Worm (Caenorhabditis elegans): ENCODE measurements around the gene unc-34.

The unc-34 gene

DNA sequence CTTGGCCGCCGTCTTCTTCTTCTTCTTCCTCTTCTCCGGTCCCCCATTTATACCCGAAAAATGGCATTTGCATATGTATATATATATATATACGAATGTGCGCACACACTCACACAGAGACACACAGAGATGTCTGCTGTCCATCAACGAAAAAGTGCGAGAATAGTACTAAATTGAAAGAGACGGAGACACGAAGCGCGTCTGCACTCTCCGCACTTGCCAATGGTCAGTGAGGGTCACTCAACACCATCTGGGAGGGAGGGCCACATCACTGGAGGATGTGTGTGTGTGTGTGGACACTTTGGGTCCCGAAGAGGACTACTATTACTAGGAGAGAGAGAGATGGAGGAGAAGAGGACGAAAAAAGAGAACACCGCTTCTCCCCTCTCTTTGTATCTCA is 7.3 kb upstream of the unc-34 start (continued):
- TF ChIP-seq grh-1 (GFP tag; IDR thresholded peaks at IDR 0.05): 0 out of 2 replicates have a peak, but pooled peaks have one; percentile 19
- TF ChIP-seq nhr-237 (tag; optimal IDR thresholded peaks at IDR 0.05): no peak
- TF ChIP-seq efl-1 (optimal IDR thresholded peaks at IDR 0.05): peak; percentile 55 to 61
- TF ChIP-seq efl-1 (GFP tag; optimal IDR thresholded peaks at IDR 0.05 in 1 of 2): peak; percentile 9 to 92
- peak; percentile 43 for TF ChIP-seq tbx-2 (tag; optimal IDR thresholded peaks at IDR 0.05)
- TF ChIP-seq aha-1 (tag; optimal IDR thresholded peaks at IDR 0.05): no peak
- peak; percentile 15 for TF ChIP-seq ztf-4 (tag; optimal IDR thresholded peaks at IDR 0.05)
- peak in 1 of 2 experiments; percentile 61 for TF ChIP-seq ztf-11 (tag; optimal IDR thresholded peaks at IDR 0.05)
- peak; percentile 78 for TF ChIP-seq mep-1 (tag; optimal IDR thresholded peaks at IDR 0.05)
- TF ChIP-seq zag-1 (tag; optimal IDR thresholded peaks at IDR 0.05): no peak
- peak; percentile 53 for TF ChIP-seq unc-86 (tag; optimal IDR thresholded peaks at IDR 0.05)
- peak in 2 of 3 experiments; percentile 34 to 66 for TF ChIP-seq ceh-82 (tag; optimal IDR thresholded peaks at IDR 0.05)
- TF ChIP-seq nhr-47 (tag; optimal IDR thresholded peaks at IDR 0.05): peak; percentile 62

DNA sequence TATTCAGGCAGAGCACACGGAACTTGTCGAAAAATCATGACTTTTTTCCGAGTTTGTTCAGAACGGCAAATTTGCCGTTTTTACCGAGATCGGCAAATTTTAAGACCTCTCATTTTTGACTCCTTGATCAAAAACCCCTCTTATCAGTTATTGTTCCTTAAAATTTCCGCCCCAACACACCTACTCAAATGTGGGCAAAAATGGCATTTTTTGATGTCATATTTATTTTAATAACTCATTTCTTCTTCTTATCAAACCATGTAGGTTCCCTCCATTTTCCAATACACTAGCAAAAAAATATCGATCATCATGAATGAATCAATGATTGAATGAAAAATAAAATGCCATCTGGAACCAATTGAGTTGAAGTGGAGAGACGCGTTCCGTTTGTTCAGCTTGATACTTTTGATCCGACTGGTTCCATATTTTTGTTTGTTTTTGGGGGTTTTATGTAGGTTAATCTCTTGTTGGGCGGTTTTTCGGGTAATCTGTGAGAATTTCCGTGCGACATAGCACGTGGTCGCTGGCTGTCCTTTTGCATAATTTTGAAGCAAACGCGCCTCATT is 5.9 kb upstream of the unc-34 start:
- TF ChIP-seq snpc-4 (tag; optimal IDR thresholded peaks at IDR 0.05) (no peak), fkh-4 (tag; optimal IDR thresholded peaks at IDR 0.05; ENCODE audit: borderline replicate concordance) (peak; percentile 32), hlh-4 (tag; optimal IDR thresholded peaks at IDR 0.05) (no peak), dsc-1 (tag; optimal IDR thresholded peaks at IDR 0.05) (peak; percentile 61), nhr-12 (tag; optimal IDR thresholded peaks at IDR 0.05) (no peak), ceh-88 (GFP tag; IDR thresholded peaks at IDR 0.05) (no peak), unc-62 (GFP tag; optimal IDR thresholded peaks at IDR 0.05) (no peak)

DNA sequence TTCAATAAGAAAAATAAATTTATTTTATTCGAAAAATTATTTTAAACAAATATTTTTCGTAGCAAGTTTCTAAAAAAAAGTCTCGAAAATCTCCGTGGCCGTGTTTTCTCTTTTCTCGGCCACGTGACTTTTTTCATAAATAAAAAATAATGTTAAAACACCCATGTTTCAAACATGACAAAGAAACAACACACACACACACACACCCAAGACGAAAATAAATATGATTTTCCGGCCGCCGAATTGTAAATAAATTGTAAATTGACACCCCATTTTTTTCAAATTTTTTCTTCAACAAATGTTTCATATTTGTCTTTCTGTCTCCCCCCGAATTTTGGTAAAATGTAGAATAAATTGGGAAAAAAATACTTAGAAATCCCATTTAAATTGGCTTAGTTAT is 4.7 kb upstream of the unc-34 start:
- peak; percentile 52 for TF ChIP-seq lin-14 (GFP tag; optimal IDR thresholded peaks at IDR 0.05)
- TF ChIP-seq ces-1 (GFP tag; optimal IDR thresholded peaks at IDR 0.05): no peak

DNA sequence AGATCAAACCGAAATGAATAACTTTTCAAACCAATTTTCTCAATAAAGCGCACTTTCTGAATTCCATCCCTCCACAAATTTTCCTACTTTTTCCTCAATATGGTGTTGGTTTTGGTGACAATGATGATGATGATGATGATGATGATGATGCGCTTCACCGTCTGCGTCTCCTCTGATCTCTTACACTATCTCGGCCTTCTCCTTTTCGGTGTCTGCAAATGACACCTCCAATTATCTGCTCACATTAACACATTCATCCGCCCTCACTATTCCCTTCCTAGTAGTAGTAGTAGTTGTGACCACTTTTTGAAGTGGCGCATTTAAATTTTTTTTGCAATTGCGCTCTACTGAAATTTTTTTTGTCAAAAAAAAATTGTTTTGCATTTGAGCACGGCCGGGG is 3.9 kb upstream of the unc-34 start:
- TF ChIP-seq lin-14 (GFP tag; optimal IDR thresholded peaks at IDR 0.05): peak; percentile 2
- no peak for TF ChIP-seq fkh-4 (tag; optimal IDR thresholded peaks at IDR 0.05; ENCODE audit: borderline replicate concordance)

DNA sequence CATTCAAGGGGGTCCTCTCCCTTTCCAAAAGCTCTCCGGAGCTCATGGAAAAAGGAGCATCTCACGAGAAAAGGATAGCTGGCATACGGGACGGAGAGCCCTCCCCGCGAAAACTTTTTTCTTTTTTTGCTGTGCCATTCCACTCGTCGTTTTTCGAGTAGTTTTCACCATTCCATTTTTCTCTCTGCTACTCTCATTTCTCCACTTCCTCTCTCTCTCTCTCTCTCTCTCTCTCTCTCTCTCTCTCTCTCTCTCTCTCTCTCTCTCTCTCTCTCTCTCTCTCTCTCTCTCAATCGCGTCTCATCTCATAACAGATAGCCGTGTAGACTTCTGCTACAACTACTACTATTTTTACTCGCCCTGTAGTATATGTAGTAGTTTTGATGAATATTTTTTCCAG is 2.8 kb upstream of the unc-34 start:
- TF ChIP-seq fkh-10 (GFP tag; optimal IDR thresholded peaks at IDR 0.05) (peak; percentile 60), nhr-77 (tag; optimal IDR thresholded peaks at IDR 0.05) (peak; percentile 33), nhr-90 (tag; optimal IDR thresholded peaks at IDR 0.05; ENCODE audit: poor library complexity) (no peak), nhr-11 (tag; optimal IDR thresholded peaks at IDR 0.05) (peak; percentile 47), egl-27 (tag; optimal IDR thresholded peaks at IDR 0.05) (no peak), mab-9 (GFP tag; IDR thresholded peaks at IDR 0.05) (no peak), ceh-90 (tag; optimal IDR thresholded peaks at IDR 0.05) (no peak), mep-1 (tag; optimal IDR thresholded peaks at IDR 0.05) (peak; percentile 43), skn-1 (tag; optimal IDR thresholded peaks at IDR 0.05) (no peak), fkh-8 (tag; optimal IDR thresholded peaks at IDR 0.05) (peak; percentile 19), ceh-82 (tag; optimal IDR thresholded peaks at IDR 0.05) (peak in 2 of 3 experiments; percentile 45 to 57), ceh-8 (GFP tag; optimal IDR thresholded peaks at IDR 0.05) (peak; percentile 2), efl-1 (optimal IDR thresholded peaks at IDR 0.05) (peak; percentile 68 to 76), efl-1 (GFP tag; optimal IDR thresholded peaks at IDR 0.05 in 1 of 2) (peak; percentile 34 to 95), egl-13 (tag; optimal IDR thresholded peaks at IDR 0.05) (no peak), nhr-237 (tag; optimal IDR thresholded peaks at IDR 0.05) (no peak), nhr-85 (tag) (peak; percentile 42), swsn-7 (tag; optimal IDR thresholded peaks at IDR 0.05) (no peak), tbx-2 (tag; optimal IDR thresholded peaks at IDR 0.05) (no peak), vab-15 (tag; optimal IDR thresholded peaks at IDR 0.05) (no peak), ets-5 (GFP tag; IDR thresholded peaks at IDR 0.05) (no peak), unc-98 (GFP tag; IDR thresholded peaks at IDR 0.05) (peak; percentile 49; the same call in 1 of the 2 replicates), nhr-20 (tag; optimal IDR thresholded peaks at IDR 0.05) (no peak), nhr-71 (tag; optimal IDR thresholded peaks at IDR 0.05) (no peak), hlh-4 (tag; optimal IDR thresholded peaks at IDR 0.05) (no peak), fos-1 (tag; optimal IDR thresholded peaks at IDR 0.05) (peak; percentile 26), pqm-1 (tag; optimal IDR thresholded peaks at IDR 0.05) (no peak), fkh-4 (tag; optimal IDR thresholded peaks at IDR 0.05; ENCODE audit: borderline replicate concordance) (no peak), nhr-28 (tag; optimal IDR thresholded peaks at IDR 0.05) (no peak), sup-37 (GFP tag; optimal IDR thresholded peaks at IDR 0.05) (peak; percentile 22), efl-3 (GFP tag; optimal IDR thresholded peaks at IDR 0.05) (no peak)

All from whole organism, L1 larva.